Fruit fly (Drosophila melanogaster): ENCODE measurements around the gene Hipk.

Gene Hipk

dm6 chr3L:548304-549198 lies 5.7 kb downstream of the Hipk start (continued):
- TF ChIP-seq GATAe (GFP tag; conservative IDR thresholded peaks at IDR 0.05): peak; percentile 89
- no peak for TF ChIP-seq jing (GFP tag; optimal IDR thresholded peaks at IDR 0.05)
- TF ChIP-seq Antp (GFP tag; optimal IDR thresholded peaks at IDR 0.05): no peak
- TF ChIP-seq pfk (GFP tag; optimal IDR thresholded peaks at IDR 0.05): peak; percentile 15
- no peak for TF ChIP-seq Bdp1 (GFP tag; optimal IDR thresholded peaks at IDR 0.05)
- no peak for TF ChIP-seq CG7928 (GFP tag; optimal IDR thresholded peaks at IDR 0.05)
- TF ChIP-seq Stat92E (GFP tag; optimal IDR thresholded peaks at IDR 0.05): no peak
- no peak for TF ChIP-seq CG2129 (GFP tag; IDR thresholded peaks at IDR 0.05; ENCODE audit: partially characterized antibody)
- peak; percentile 22 for TF ChIP-seq CG15479 (GFP tag; optimal IDR thresholded peaks at IDR 0.05)
- no peak for TF ChIP-seq twi (tag; optimal IDR thresholded peaks at IDR 0.05)
- peak; percentile 96 for TF ChIP-seq sd (tag; optimal IDR thresholded peaks at IDR 0.05)
- TF ChIP-seq CG16779 (GFP tag; IDR thresholded peaks at IDR 0.05): 0 out of 2 replicates have a peak, but pooled peaks have one; percentile 24
- TF ChIP-seq insv (GFP tag; optimal IDR thresholded peaks at IDR 0.05): no peak
- no peak for TF ChIP-seq CG12219 (GFP tag; optimal IDR thresholded peaks at IDR 0.05)
- no peak for TF ChIP-seq psq (GFP tag; optimal IDR thresholded peaks at IDR 0.05)
- TF ChIP-seq CG9817 (tag; optimal IDR thresholded peaks at IDR 0.05): peak; percentile 1
- no peak for TF ChIP-seq CG4707 (GFP tag; optimal IDR thresholded peaks at IDR 0.05)
- no peak for TF ChIP-seq wek (GFP tag; optimal IDR thresholded peaks at IDR 0.05)
- 0 out of 3 replicates have a peak, but pooled peaks have one; percentile 31 for TF ChIP-seq CG6175 (GFP tag; IDR thresholded peaks at IDR 0.05)
- TF ChIP-seq CG3847 (GFP tag; IDR thresholded peaks at IDR 0.05): 0 out of 2 replicates have a peak, but pooled peaks have one; percentile 20
- peak; percentile 28 for TF ChIP-seq CG2120 (GFP tag; optimal IDR thresholded peaks at IDR 0.05)
- TF ChIP-seq gro (GFP tag; optimal IDR thresholded peaks at IDR 0.05): no peak
- TF ChIP-seq D (optimal IDR thresholded peaks at IDR 0.05): no peak
- no peak for TF ChIP-seq D (GFP tag; optimal IDR thresholded peaks at IDR 0.05)
- TF ChIP-seq CG11560 (tag; IDR thresholded peaks at IDR 0.05): no peak
- TF ChIP-seq CG5245 (GFP tag; optimal IDR thresholded peaks at IDR 0.05): no peak
- no peak for TF ChIP-seq Chrac-16 (GFP tag; optimal IDR thresholded peaks at IDR 0.05)
- TF ChIP-seq CG17385 (GFP tag; optimal IDR thresholded peaks at IDR 0.05): peak; percentile 55
- no peak for TF ChIP-seq pnt (GFP tag; optimal IDR thresholded peaks at IDR 0.05)
- no peak for TF ChIP-seq CG6254 (GFP tag; optimal IDR thresholded peaks at IDR 0.05)
- TF ChIP-seq nom (GFP tag; optimal IDR thresholded peaks at IDR 0.05): peak; percentile 23
- TF ChIP-seq CG13424 (tag; optimal IDR thresholded peaks at IDR 0.05): no peak
- TF ChIP-seq jumu (GFP tag; optimal IDR thresholded peaks at IDR 0.05): no peak
- TF ChIP-seq CG10366 (GFP tag; IDR thresholded peaks at IDR 0.05): no peak
- no peak for TF ChIP-seq CG32772 (GFP tag; IDR thresholded peaks at IDR 0.05)
- no peak for TF ChIP-seq CG8478 (optimal IDR thresholded peaks at IDR 0.05)
- TF ChIP-seq lab (GFP tag; optimal IDR thresholded peaks at IDR 0.05): peak; percentile 58
- TF ChIP-seq lmd (GFP tag; IDR thresholded peaks at IDR 0.05): no peak
- TF ChIP-seq z (GFP tag; IDR thresholded peaks at IDR 0.05): no peak
- TF ChIP-seq dimm (GFP tag; IDR thresholded peaks at IDR 0.05): no peak
- TF ChIP-seq CG12769 (tag; optimal IDR thresholded peaks at IDR 0.05): peak; percentile 11
- TF ChIP-seq sens (GFP tag): peak; percentile 73
- TF ChIP-seq CG13296 (GFP tag; optimal IDR thresholded peaks at IDR 0.05): peak; percentile 31
- TF ChIP-seq ATbp (GFP tag; optimal IDR thresholded peaks at IDR 0.05): no peak
- peak in 1 of 2 experiments; percentile 50 for TF ChIP-seq Pdp1 (GFP tag; optimal IDR thresholded peaks at IDR 0.05)
- peak; percentile 46 for TF ChIP-seq CG6765 (GFP tag; optimal IDR thresholded peaks at IDR 0.05)
- TF ChIP-seq vvl (GFP tag; IDR thresholded peaks at IDR 0.05): no peak
- TF ChIP-seq Fer1 (GFP tag; optimal IDR thresholded peaks at IDR 0.05): peak; percentile 38

Data from whole organism, embryonic.